Worm (Caenorhabditis elegans) whole organism, L4/young adult: ENCODE data around the gene ivns-1.

Source experiments
- W03F9.2 ChIP-seq: fragments of 150-350 bp; optimal IDR thresholded peaks from 2 replicates; lab custom pipeline; 2014; ENCODE audit warnings: missing biosample characterization, missing genetic modification characterization
- dao-5 ChIP-seq: sonication (generic microtip); optimal IDR thresholded peaks from 2 replicates; lab custom pipeline; 2016; ENCODE audit warnings: missing genotype, missing genetic modification characterization, moderate library complexity, missing compliant biosample characterization

DNA sequence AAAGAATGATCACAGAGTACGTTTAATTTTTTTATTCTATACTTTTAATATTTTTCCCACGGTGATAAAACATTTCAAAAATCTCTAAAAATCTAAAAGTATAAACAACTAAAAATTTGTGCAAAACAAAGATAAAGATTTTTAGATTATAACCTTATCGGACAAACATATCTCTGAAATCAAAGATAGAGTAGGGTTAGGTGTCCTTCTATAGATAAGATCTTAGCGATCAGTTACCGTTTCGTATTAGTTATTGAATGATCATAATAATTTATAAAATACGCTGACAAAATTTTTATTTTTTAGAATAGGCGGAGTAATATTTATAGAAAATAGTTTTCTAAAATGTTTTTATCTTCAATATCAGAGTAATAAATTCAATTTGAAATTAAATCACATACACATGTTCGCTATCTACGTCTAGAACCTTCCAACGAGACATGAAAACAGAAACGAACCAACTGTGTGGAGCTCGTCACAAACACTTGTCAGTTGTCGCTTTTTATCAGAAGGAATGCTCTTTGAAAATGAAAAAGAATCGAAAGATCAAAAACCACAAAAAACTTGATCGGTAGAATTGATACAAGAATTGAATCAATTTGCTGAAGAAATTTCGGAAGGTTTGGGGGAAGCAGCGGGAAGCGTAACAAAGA is 37.6 kb upstream of the ivns-1 start:
- no peak for TF ChIP-seq dao-5 (tag; lab: Kevin White, UChicago)
- no peak for TF ChIP-seq W03F9.2 (tag; lab: Kevin White, UChicago)
